ENCODE assay signal across 4 worm cellular contexts in the genomic region with DNA sequence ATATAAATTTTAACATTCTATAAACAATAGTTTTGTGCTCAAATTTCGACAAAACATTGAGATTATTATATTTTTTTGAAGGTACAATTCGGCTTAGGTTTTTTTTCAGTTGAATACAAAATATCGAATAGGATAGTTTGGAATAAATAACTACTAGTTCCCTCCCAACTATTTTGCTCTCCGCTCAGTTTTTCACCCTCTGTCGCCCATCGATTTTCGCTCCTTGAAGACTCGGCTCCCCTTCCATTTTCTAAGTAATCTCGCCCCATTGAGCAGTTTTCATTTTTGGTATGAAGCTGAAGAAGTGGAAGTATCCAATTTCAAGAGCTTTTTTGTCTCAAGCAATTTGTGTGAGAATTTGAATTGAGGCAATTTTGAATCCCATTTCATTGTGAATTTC.
A peak's percentile ranks its signal among the peaks of the same experiment; 100 is the strongest.
TF ChIP-seq lines count a peak whose summit lies in the region.

A gene (plus strand): TSS at position 301 of the 400 bp plus-strand sequence.

TF ChIP-seq in whole organism, L2 larva, 48 proteins besides CTCF, POLR2A, EP300 and RAD21:
- TF ChIP-seq elt-3 (tag; optimal IDR thresholded peaks at IDR 0.05; lab: Kevin White, UChicago) (no peak), lsy-2 (tag; optimal IDR thresholded peaks at IDR 0.05; lab: Kevin White, UChicago) (peak in 1 of 2 experiments; percentile 27), unc-55 (GFP tag; optimal IDR thresholded peaks at IDR 0.05; lab: Kevin White, UChicago) (peak; percentile 40), unc-62 (GFP tag; optimal IDR thresholded peaks at IDR 0.05; lab: Kevin White, UChicago) (no peak), C34F6.9 (tag; optimal IDR thresholded peaks at IDR 0.05; lab: Kevin White, UChicago) (peak; percentile 40), peb-1 (tag; optimal IDR thresholded peaks at IDR 0.05; lab: Kevin White, UChicago) (no peak), fos-1 (tag; optimal IDR thresholded peaks at IDR 0.05; lab: Kevin White, UChicago) (no peak), nhr-11 (tag; optimal IDR thresholded peaks at IDR 0.05; lab: Kevin White, UChicago) (no peak), ztf-11 (tag; optimal IDR thresholded peaks at IDR 0.05; lab: Kevin White, UChicago) (no peak)
TF ChIP-seq in whole organism, L2 larva: peak in this region for 3.

TF ChIP-seq in whole organism, L3 larva, 47 proteins besides CTCF, POLR2A, EP300 and RAD21:
- no peak for TF ChIP-seq pha-4 (tag; optimal IDR thresholded peaks at IDR 0.05; lab: Kevin White, UChicago)
- peak; percentile 24 for TF ChIP-seq nfya-1 (tag; optimal IDR thresholded peaks at IDR 0.05; lab: Kevin White, UChicago; ENCODE audit: insufficient read depth)

TF ChIP-seq in whole organism, late embryonic, 69 proteins besides CTCF, POLR2A, EP300 and RAD21:
- TF ChIP-seq nfya-1 (tag; optimal IDR thresholded peaks at IDR 0.05; lab: Kevin White, UChicago) (no peak), pqm-1 (tag; optimal IDR thresholded peaks at IDR 0.05; lab: Kevin White, UChicago) (no peak), pros-1 (tag; optimal IDR thresholded peaks at IDR 0.05; lab: Kevin White, UChicago) (no peak), ref-2 (tag; optimal IDR thresholded peaks at IDR 0.05; lab: Kevin White, UChicago) (no peak), ceh-48 (tag; optimal IDR thresholded peaks at IDR 0.05; lab: Kevin White, UChicago) (peak; percentile 22), K09A11.1 (tag; optimal IDR thresholded peaks at IDR 0.05; lab: Kevin White, UChicago; ENCODE audit: insufficient read depth) (no peak), zip-5 (tag; optimal IDR thresholded peaks at IDR 0.05; lab: Kevin White, UChicago) (no peak), nhr-232 (tag; optimal IDR thresholded peaks at IDR 0.05; lab: Kevin White, UChicago) (no peak)

TF ChIP-seq in whole organism, young adult, 124 proteins besides CTCF, POLR2A, EP300 and RAD21:
- TF ChIP-seq him-1 (tag; optimal IDR thresholded peaks at IDR 0.05; lab: Kevin White, UChicago) (peak; percentile 4), Y79H2A.3 (GFP tag; conservative IDR thresholded peaks at IDR 0.05; lab: Robert Waterston, UW) (no peak), D2030.7 (GFP tag; IDR thresholded peaks at IDR 0.05; lab: Robert Waterston, UW) (0 out of 2 replicates have a peak, but pooled peaks have one; percentile 22), C17E4.6 (GFP tag; IDR thresholded peaks at IDR 0.05; lab: Robert Waterston, UW) (0 out of 2 replicates have a peak, but pooled peaks have one; percentile 51)
